Fruit fly (Drosophila melanogaster) whole organism, embryonic: ENCODE measurements around the gene Mst84Dd.

ENCODE experiments used
- ATbp ChIP-seq: fragments of 200-800 bp; sonication (Bioruptor generic); optimal IDR thresholded peaks from 2 replicates; lab custom pipeline; 2017; ENCODE audit warnings: missing biosample characterization, mild to moderate bottlenecking, missing genetic modification characterization, missing genetic modification reagents
- Abd-B ChIP-seq: fragments of 200-800 bp; sonication (Bioruptor generic); optimal IDR thresholded peaks from 2 replicates; lab custom pipeline; 2018; ENCODE audit warnings: missing biosample characterization, mild to moderate bottlenecking, missing genetic modification characterization, moderate library complexity
- BEAF-32 ChIP-seq: fragments of 200-800 bp; sonication (Bioruptor generic); optimal IDR thresholded peaks from 3 replicates; lab custom pipeline; 2017; ENCODE audit warnings: missing biosample characterization, missing genetic modification characterization, mild to moderate bottlenecking, moderate library complexity, missing genetic modification reagents
- CG11398 ChIP-seq: fragments of 200-800 bp; sonication (Bioruptor generic); optimal IDR thresholded peaks from 2 replicates; lab custom pipeline; 2016; ENCODE audit warnings: missing biosample characterization, missing genetic modification characterization
- CG11723 ChIP-seq: fragments of 200-800 bp; sonication (Bioruptor generic); optimal IDR thresholded peaks from 2 replicates; lab custom pipeline; 2017; ENCODE audit warnings: missing biosample characterization, mild to moderate bottlenecking, missing genetic modification characterization
- CG12659 ChIP-seq: fragments of 200-800 bp; sonication (Bioruptor generic); optimal IDR thresholded peaks from 3 replicates; lab custom pipeline; 2017; ENCODE audit warnings: mild to moderate bottlenecking, missing biosample characterization, missing genetic modification reagents, missing genetic modification characterization
- CG13287 ChIP-seq: fragments of 200-800 bp; sonication (Bioruptor generic); IDR thresholded peaks from 2 replicates; pipeline ENCODE4 v1.3.6; 2022; ENCODE audit warnings: missing biosample characterization, missing genetic modification characterization; ENCODE audit not compliant: partially characterized antibody
- CG15479 ChIP-seq: fragments of 200-800 bp; sonication (Bioruptor generic); optimal IDR thresholded peaks from 3 replicates; lab custom pipeline; 2019; ENCODE audit warnings: missing biosample characterization, mild to moderate bottlenecking, missing genetic modification characterization, moderate library complexity
- CG15696 ChIP-seq: fragments of 200-800 bp; sonication (Bioruptor generic); optimal IDR thresholded peaks from 2 replicates; lab custom pipeline; 2019; ENCODE audit warnings: missing biosample characterization, mild to moderate bottlenecking, missing genetic modification characterization, moderate library complexity
- CG17359 ChIP-seq: fragments of 200-800 bp; sonication (Bioruptor generic); optimal IDR thresholded peaks from 3 replicates; lab custom pipeline; 2018; ENCODE audit warnings: missing biosample characterization, mild to moderate bottlenecking, missing genetic modification characterization, moderate library complexity
- CG34376 ChIP-seq: fragments of 200-800 bp; sonication (Bioruptor generic); optimal IDR thresholded peaks from 2 replicates; lab custom pipeline; 2018; ENCODE audit warnings: missing biosample characterization, mild to moderate bottlenecking, missing genetic modification characterization
- CG6272 ChIP-seq: fragments of 200-800 bp; sonication (Bioruptor generic); IDR thresholded peaks from 2 replicates; pipeline ENCODE4 v1.3.6; 2022; ENCODE audit warnings: missing biosample characterization, missing genetic modification characterization
- CG6683 ChIP-seq: fragments of 200-800 bp; sonication (Bioruptor generic); optimal IDR thresholded peaks from 2 replicates; lab custom pipeline; 2017; ENCODE audit warnings: missing biosample characterization, mild to moderate bottlenecking, missing genetic modification characterization, missing genetic modification reagents
- CG9437 ChIP-seq: fragments of 200-800 bp; sonication (Bioruptor generic); optimal IDR thresholded peaks from 2 replicates; lab custom pipeline; 2018; ENCODE audit warnings: missing biosample characterization, mild to moderate bottlenecking, missing genetic modification characterization
- CG9932 ChIP-seq: fragments of 200-800 bp; sonication (Bioruptor generic); IDR thresholded peaks from 2 replicates; pipeline ENCODE4 v1.3.6; 2022; ENCODE audit warnings: missing biosample characterization, missing genetic modification characterization
- D19A ChIP-seq: fragments of 200-800 bp; optimal IDR thresholded peaks from 3 replicates; lab custom pipeline; 2019; ENCODE audit warnings: missing biosample characterization, mild to moderate bottlenecking, missing genetic modification characterization, moderate library complexity
- Dll ChIP-seq: fragments of 200-800 bp; sonication (Bioruptor generic); IDR thresholded peaks from 4 replicates; pipeline ENCODE4 v1.3.6; 2022; ENCODE audit warnings: missing biosample characterization, missing genetic modification characterization; ENCODE audit not compliant: partially characterized antibody
- Drgx ChIP-seq: fragments of 200-800 bp; sonication (Bioruptor generic); IDR thresholded peaks from 2 replicates; pipeline ENCODE4 v1.3.6; 2022; ENCODE audit warnings: missing biosample characterization, missing genetic modification characterization
- Gug ChIP-seq: fragments of 200-800 bp; sonication (Bioruptor generic); IDR thresholded peaks from 4 replicates; pipeline ENCODE4 v1.3.6; 2022; ENCODE audit warnings: missing biosample characterization, missing genetic modification characterization
- HLHmδ ChIP-seq: fragments of 200-800 bp; sonication (Bioruptor generic); optimal IDR thresholded peaks from 2 replicates; lab custom pipeline; 2018; ENCODE audit warnings: missing biosample characterization, mild to moderate bottlenecking, missing genetic modification characterization, moderate library complexity
- Hmr ChIP-seq: fragments of 200-800 bp; sonication (Bioruptor generic); optimal IDR thresholded peaks from 3 replicates; lab custom pipeline; 2017; ENCODE audit warnings: mild to moderate bottlenecking, missing biosample characterization, missing genetic modification reagents, missing genetic modification characterization
- Hmx ChIP-seq: fragments of 200-800 bp; sonication (Bioruptor generic); optimal IDR thresholded peaks from 2 replicates; lab custom pipeline; 2016; ENCODE audit warnings: missing biosample characterization, missing genetic modification characterization
- Hsf ChIP-seq: fragments of 200-800 bp; sonication (Bioruptor generic); optimal IDR thresholded peaks from 3 replicates; lab custom pipeline; 2016; ENCODE audit warnings: missing biosample characterization, missing genetic modification characterization
- Myb ChIP-seq: fragments of 200-800 bp; sonication (Bioruptor generic); optimal IDR thresholded peaks from 2 replicates; lab custom pipeline; 2016; ENCODE audit warnings: missing biosample characterization, missing genetic modification characterization
- NFAT ChIP-seq: fragments of 200-800 bp; sonication (Bioruptor generic); IDR thresholded peaks from 2 replicates; pipeline ENCODE4 v1.3.6; 2022; ENCODE audit warnings: missing biosample characterization, missing genetic modification characterization
- Oli ChIP-seq: fragments of 200-800 bp; sonication (Bioruptor generic); optimal IDR thresholded peaks from 2 replicates; lab custom pipeline; 2018; ENCODE audit warnings: missing biosample characterization, mild to moderate bottlenecking, missing genetic modification characterization, moderate library complexity
- al ChIP-seq: fragments of 200-800 bp; sonication (Bioruptor generic); IDR thresholded peaks from 2 replicates; pipeline ENCODE4 v1.3.6; 2022; ENCODE audit warnings: missing biosample characterization, missing genetic modification characterization
- bigmax ChIP-seq: fragments of 200-800 bp; sonication (Bioruptor generic); optimal IDR thresholded peaks from 2 replicates; lab custom pipeline; 2018; ENCODE audit warnings: missing biosample characterization, mild to moderate bottlenecking, missing genetic modification characterization
- cg ChIP-seq: fragments of 200-800 bp; sonication (Bioruptor generic); optimal IDR thresholded peaks from 3 replicates; lab custom pipeline; 2019; ENCODE audit warnings: missing biosample characterization, mild to moderate bottlenecking, missing genetic modification characterization, moderate library complexity
- chn ChIP-seq: fragments of 200-800 bp; sonication (Bioruptor generic); optimal IDR thresholded peaks from 2 replicates; lab custom pipeline; 2016; ENCODE audit warnings: missing biosample characterization, missing genetic modification characterization
- esg ChIP-seq: fragments of 200-800 bp; sonication (Bioruptor generic); conservative IDR thresholded peaks from 2 replicates; pipeline ENCODE4 v1.3.6; 2022; ENCODE audit warnings: missing biosample characterization, missing genetic modification characterization
- gt ChIP-seq: fragments of 200-800 bp; sonication (Bioruptor generic); IDR thresholded peaks from 2 replicates; pipeline ENCODE4 v1.3.6; 2022; ENCODE audit warnings: missing biosample characterization, missing genetic modification characterization
- hth ChIP-seq: fragments of >200 bp; optimal IDR thresholded peaks from 2 replicates; lab custom pipeline; 2017; ENCODE audit warnings: inconsistent platforms
- lilli ChIP-seq: fragments of 200-800 bp; sonication (Bioruptor generic); optimal IDR thresholded peaks from 3 replicates; lab custom pipeline; 2016; ENCODE audit warnings: missing biosample characterization, missing genetic modification characterization
- nerfin-2 ChIP-seq: fragments of 200-800 bp; sonication (Bioruptor generic); IDR thresholded peaks from 2 replicates; pipeline ENCODE4 v1.3.6; 2022; ENCODE audit warnings: missing biosample characterization, missing genetic modification characterization; ENCODE audit not compliant: partially characterized antibody
- nmo ChIP-seq: fragments of 200-800 bp; sonication (Bioruptor generic); optimal IDR thresholded peaks from 2 replicates; lab custom pipeline; 2018; ENCODE audit warnings: missing biosample characterization, mild to moderate bottlenecking, missing genetic modification characterization, moderate library complexity
- scrt ChIP-seq: fragments of 200-800 bp; sonication (Bioruptor generic); optimal IDR thresholded peaks from 2 replicates; lab custom pipeline; 2018; ENCODE audit warnings: missing biosample characterization, mild to moderate bottlenecking, missing genetic modification characterization, moderate library complexity
- sens ChIP-seq: fragments of 200-800 bp; sonication (Bioruptor generic); peaks from one replicate; lab custom pipeline; 2016; ENCODE audit warnings: missing biosample characterization, missing genetic modification characterization
- sim ChIP-seq: fragments of 200-800 bp; sonication (Bioruptor generic); IDR thresholded peaks from 2 replicates; pipeline ENCODE4 v1.3.6; 2022; ENCODE audit warnings: missing biosample characterization, missing genetic modification characterization
- sqz ChIP-seq: fragments of 200-800 bp; sonication (Bioruptor generic); optimal IDR thresholded peaks from 3 replicates; lab custom pipeline; 2018; ENCODE audit warnings: missing biosample characterization, mild to moderate bottlenecking, missing genetic modification characterization
- trem ChIP-seq: fragments of 200-800 bp; optimal IDR thresholded peaks from 3 replicates; lab custom pipeline; 2019; ENCODE audit warnings: missing biosample characterization, mild to moderate bottlenecking, missing genetic modification characterization, moderate library complexity
- vvl ChIP-seq: fragments of 200-800 bp; sonication (Bioruptor generic); IDR thresholded peaks from 2 replicates; pipeline ENCODE4 v1.3.6; 2022; ENCODE audit warnings: missing biosample characterization, missing genetic modification characterization

Gene Mst84Dd

dm6 chr3R:7334613-7335012 lies 29.0 kb downstream of the Mst84Dd start (continued):
- no peak for TF ChIP-seq trem (tag; lab: Kevin White, UChicago)
- no peak for TF ChIP-seq esg
- TF ChIP-seq, all 482 proteins: peak for 46

dm6 chr3R:7330695-7331094 lies 32.9 kb downstream of the Mst84Dd start:
- TF ChIP-seq HLHmδ (GFP tag; lab: Kevin White, UChicago) (no peak), sens (GFP tag; lab: Kevin White, UChicago) (peak; percentile 5), CG17359 (tag; lab: Kevin White, UChicago) (no peak), Hmr (GFP tag; lab: Kevin White, UChicago) (no peak), CG6683 (GFP tag; lab: Kevin White, UChicago) (no peak), CG11723 (no peak), CG6272 (GFP tag; lab: Robert Waterston, UW) (no peak), cg (no peak), Drgx (GFP tag; lab: Robert Waterston, UW) (peak; percentile 60), CG9932 (GFP tag; lab: Robert Waterston, UW) (no peak)

DNA sequence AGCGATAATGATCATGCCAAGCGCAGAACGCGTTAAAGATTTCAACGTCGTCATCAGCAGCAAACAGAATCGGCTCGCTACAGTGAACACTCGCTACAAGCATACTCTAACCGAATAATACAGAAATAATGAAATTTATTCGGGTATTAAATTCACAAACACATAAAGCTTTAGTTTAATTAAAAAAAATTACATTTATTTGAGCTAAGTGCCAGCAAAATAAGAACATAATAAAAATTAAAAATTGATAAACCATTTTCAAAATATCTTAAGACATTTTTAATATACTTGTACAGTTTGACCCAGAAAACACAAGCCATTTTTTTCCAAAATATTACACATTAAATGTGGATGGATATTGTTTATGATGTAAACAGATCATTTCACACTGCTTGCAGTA lies 37.4 kb downstream of the Mst84Dd start:
- TF ChIP-seq ATbp (GFP tag; lab: Kevin White, UChicago) (no peak), Hsf (no peak), CG9437 (no peak), scrt (GFP tag; lab: Kevin White, UChicago) (no peak), sim (GFP tag; lab: Robert Waterston, UW) (no peak), CG13287 (GFP tag; lab: Robert Waterston, UW) (no peak), Abd-B (no peak), lilli (GFP tag; lab: Kevin White, UChicago) (no peak), CG11398 (GFP tag; lab: Kevin White, UChicago) (no peak), CG12659 (no peak), CG15696 (tag; lab: Kevin White, UChicago) (no peak), Gug (GFP tag; lab: Robert Waterston, UW) (no peak), nmo (GFP tag; lab: Kevin White, UChicago) (no peak), gt (GFP tag; lab: Robert Waterston, UW) (no peak), sqz (no peak)

dm6 chr3R:7322549-7322948 lies 41.0 kb downstream of the Mst84Dd start:
- no peak for TF ChIP-seq Hmx (GFP tag; lab: Kevin White, UChicago)
- TF ChIP-seq NFAT (GFP tag; lab: Robert Waterston, UW), result no peak
- TF ChIP-seq chn, result no peak
- no peak for TF ChIP-seq D19A (tag; lab: Kevin White, UChicago)
- no peak for TF ChIP-seq CG34376 (GFP tag; lab: Kevin White, UChicago)
- TF ChIP-seq Myb (GFP tag; lab: Kevin White, UChicago), result no peak
- no peak for TF ChIP-seq hth (lab: Kevin White, UChicago)
- no peak for TF ChIP-seq al (GFP tag; lab: Robert Waterston, UW)
- no peak for TF ChIP-seq Drgx (GFP tag; lab: Robert Waterston, UW)
- no peak for TF ChIP-seq bigmax (GFP tag; lab: Kevin White, UChicago)
- TF ChIP-seq BEAF-32 (GFP tag; lab: Kevin White, UChicago), result no peak
- TF ChIP-seq nerfin-2 (GFP tag; lab: Robert Waterston, UW), result no peak
- TF ChIP-seq vvl (GFP tag; lab: Robert Waterston, UW), result no peak
- no peak for TF ChIP-seq Dll (GFP tag; lab: Robert Waterston, UW)
- no peak for TF ChIP-seq CG15479 (GFP tag; lab: Kevin White, UChicago)
- TF ChIP-seq Oli (tag; lab: Kevin White, UChicago), result no peak
